Worm (Caenorhabditis elegans) whole organism, L3 larva: Measurements from ENCODE around the gene ifa-3.

Experiments
- ama-1 ChIP-seq: fragments of 150-350 bp; optimal IDR thresholded peaks from 2 replicates; lab custom pipeline; 2018
- ceh-28 ChIP-seq: fragments of 150-350 bp; optimal IDR thresholded peaks from 2 replicates; lab custom pipeline; 2014; ENCODE audit warnings: missing biosample characterization, missing genetic modification reagents, missing genetic modification characterization
- ceh-82 ChIP-seq: fragments of 150-350 bp; optimal IDR thresholded peaks from 2 replicates; lab custom pipeline; 2014; ENCODE audit warnings: missing biosample characterization, missing genetic modification characterization
- elt-2 ChIP-seq: sonication (generic microtip); optimal IDR thresholded peaks from 2 replicates; lab custom pipeline; 2016; ENCODE audit warnings: missing genetic modification reagents, mild to moderate bottlenecking, missing genetic modification characterization, missing compliant biosample characterization
- elt-3 ChIP-seq, 3 experiments: fragments of 150-350 bp in 1 of 3; sonication (generic microtip) in 2 of 3; optimal IDR thresholded peaks; 2 replicates in 2 of 3; 4 replicates in 1 of 3; lab custom pipeline; 2014 to 2017; ENCODE audit warnings: missing biosample characterization in 3 of 3, missing genetic modification characterization in 3 of 3
- fos-1 ChIP-seq: fragments of 150-350 bp; optimal IDR thresholded peaks from 2 replicates; lab custom pipeline; 2014; ENCODE audit warnings: missing biosample characterization, missing genetic modification characterization
- mml-1 ChIP-seq: fragments of 150-350 bp; sonication (generic microtip); optimal IDR thresholded peaks from 3 replicates; lab custom pipeline; 2014; ENCODE audit warnings: missing biosample characterization, missing genetic modification characterization
- nhr-237 ChIP-seq: fragments of 150-350 bp; optimal IDR thresholded peaks from 2 replicates; lab custom pipeline; 2014; ENCODE audit warnings: missing biosample characterization, missing genetic modification characterization
- nhr-28 ChIP-seq: fragments of 150-350 bp; optimal IDR thresholded peaks from 2 replicates; lab custom pipeline; 2014; ENCODE audit warnings: missing biosample characterization, missing genetic modification characterization
- nhr-76 ChIP-seq: fragments of 150-350 bp; sonication (generic microtip); optimal IDR thresholded peaks from 5 replicates; lab custom pipeline; 2014; ENCODE audit warnings: missing biosample characterization, missing genetic modification characterization
- pqm-1 ChIP-seq: fragments of 150-350 bp; optimal IDR thresholded peaks from 2 replicates; lab custom pipeline; 2017; ENCODE audit warnings: missing biosample characterization, missing genetic modification characterization, inconsistent platforms
- skn-1 ChIP-seq: fragments of 150-350 bp; optimal IDR thresholded peaks from 2 replicates; lab custom pipeline; 2014; ENCODE audit warnings: missing biosample characterization, missing genetic modification characterization
- unc-62 ChIP-seq: fragments of 150-350 bp; sonication (generic microtip); optimal IDR thresholded peaks from 4 replicates; lab custom pipeline; 2014; ENCODE audit warnings: missing biosample characterization, missing genetic modification reagents, missing genetic modification characterization
- ztf-11 ChIP-seq: fragments of 150-350 bp; optimal IDR thresholded peaks from 2 replicates; lab custom pipeline; 2014; ENCODE audit warnings: missing biosample characterization, missing genetic modification characterization

- TF ChIP-seq ceh-82 (no peak), elt-2 (tag; lab: Kevin White, UChicago) (no peak), fos-1 (no peak), mml-1 (tag; lab: Kevin White, UChicago) (no peak), nhr-76 (no peak), nhr-28 (no peak), elt-3 (tag; optimal IDR thresholded peaks at IDR 0.05; lab: Kevin White, UChicago) (no peak), unc-62 (no peak), pqm-1 (tag; lab: Kevin White, UChicago) (no peak), nhr-237 (tag; lab: Kevin White, UChicago) (no peak), ceh-28 (tag; lab: Kevin White, UChicago) (no peak), skn-1 (tag; lab: Kevin White, UChicago) (no peak), ama-1 (no peak), ztf-11 (tag; lab: Kevin White, UChicago) (no peak)
These were observed 4.1 kb downstream of the ifa-3 start, which contains the start of gene mua-6 for ce11 chrX:16265636-16266384.
